Worm (Caenorhabditis elegans) whole organism, young adult: ENCODE results near the gene C55B6.7.

Experiments used
- B0019.2 ChIP-seq: fragments of 200-800 bp; sonication (Bioruptor generic); conservative IDR thresholded peaks from 2 replicates; pipeline ENCODE4 v1.3.6; 2022; ENCODE audit warnings: missing genetic modification reagents, missing genetic modification characterization, missing compliant biosample characterization
- B0336.3 ChIP-seq: fragments of 200-800 bp; sonication (Bioruptor generic); IDR thresholded peaks from 2 replicates; pipeline ENCODE4 v1.3.6; 2022; ENCODE audit warnings: missing genetic modification characterization, missing compliant biosample characterization
- F22D6.2 ChIP-seq: sonication (generic microtip); optimal IDR thresholded peaks from 2 replicates; lab custom pipeline; 2016; ENCODE audit warnings: mild to moderate bottlenecking, missing genetic modification characterization, missing compliant biosample characterization
- F37B4.10 ChIP-seq: fragments of 200-800 bp; sonication (Bioruptor generic); IDR thresholded peaks from 2 replicates; pipeline ENCODE4 v1.3.6; 2022; ENCODE audit warnings: missing genetic modification characterization, missing compliant biosample characterization
- F55B11.4 ChIP-seq: sonication (generic microtip); optimal IDR thresholded peaks from 2 replicates; lab custom pipeline; 2016; ENCODE audit warnings: missing compliant biosample characterization, missing genetic modification characterization, borderline replicate concordance; ENCODE audit not compliant: insufficient read depth
- F57A8.1 ChIP-seq: fragments of 200-800 bp; sonication (Bioruptor generic); optimal IDR thresholded peaks from 2 replicates; lab custom pipeline; 2018; ENCODE audit warnings: mild to moderate bottlenecking, missing genetic modification characterization, moderate library complexity, missing compliant biosample characterization
- F57C9.4 ChIP-seq: sonication (generic microtip); optimal IDR thresholded peaks from 2 replicates; lab custom pipeline; 2017; ENCODE audit warnings: mild to moderate bottlenecking, missing genetic modification characterization, missing compliant biosample characterization
- K11D2.4 ChIP-seq: fragments of 200-800 bp; sonication (Bioruptor generic); IDR thresholded peaks from 2 replicates; pipeline ENCODE4 v1.3.6; 2022; ENCODE audit warnings: missing genetic modification reagents, missing genetic modification characterization, missing compliant biosample characterization
- K12H6.12 ChIP-seq: fragments of 200-800 bp; sonication (Bioruptor generic); optimal IDR thresholded peaks from 2 replicates; lab custom pipeline; 2018; ENCODE audit warnings: mild to moderate bottlenecking, missing genetic modification characterization, missing compliant biosample characterization
- T26A5.8 ChIP-seq: sonication (generic microtip); optimal IDR thresholded peaks from 2 replicates; lab custom pipeline; 2016; ENCODE audit warnings: missing genetic modification characterization, missing compliant biosample characterization
- Y53G8AR.9 ChIP-seq: fragments of 200-800 bp; sonication (Bioruptor generic); conservative IDR thresholded peaks from 2 replicates; pipeline ENCODE4 v1.3.6; 2022; ENCODE audit warnings: missing genetic modification reagents, missing genetic modification characterization, missing compliant biosample characterization
- cebp-1 ChIP-seq, 2 experiments: fragments of 200-800 bp in 1 of 2; sonication (Bioruptor generic) in 1 of 2; sonication (generic microtip) in 1 of 2; IDR thresholded peaks in 1 of 2; optimal IDR thresholded peaks in 1 of 2; 2 replicates each; pipeline versions ENCODE4 v1.3.6 to Lab custom; 2017 to 2022; ENCODE audit warnings: missing compliant biosample characterization in 2 of 2, missing genetic modification characterization in 2 of 2, mild to moderate bottlenecking in 1 of 2, missing genetic modification reagents in 1 of 2, moderate library complexity in 1 of 2
- cebp-2 ChIP-seq: fragments of 200-800 bp; sonication (Bioruptor generic); IDR thresholded peaks from 2 replicates; pipeline ENCODE4 v1.3.6; 2022; ENCODE audit warnings: missing genetic modification characterization, missing compliant biosample characterization
- dox-1 ChIP-seq: fragments of 200-800 bp; sonication (Bioruptor generic); IDR thresholded peaks from 2 replicates; pipeline ENCODE4 v1.3.6; 2022; ENCODE audit warnings: missing genetic modification reagents, missing genetic modification characterization, missing compliant biosample characterization
- dpff-1 ChIP-seq: sonication (generic microtip); optimal IDR thresholded peaks from 2 replicates; lab custom pipeline; 2017; ENCODE audit warnings: mild to moderate bottlenecking, missing genetic modification characterization, missing compliant biosample characterization
- egrh-3 ChIP-seq: fragments of 200-800 bp; sonication (Bioruptor generic); IDR thresholded peaks from 2 replicates; pipeline ENCODE4 v1.3.6; 2022; ENCODE audit warnings: missing genetic modification reagents, missing genetic modification characterization, missing compliant biosample characterization
- let-607 ChIP-seq, 2 experiments: fragments of 200-800 bp in 1 of 2; sonication (Bioruptor generic) in 1 of 2; sonication (generic microtip) in 1 of 2; optimal IDR thresholded peaks; 2 replicates each; lab custom pipeline; 2016 to 2018; ENCODE audit warnings: mild to moderate bottlenecking in 2 of 2, missing compliant biosample characterization in 2 of 2, missing genetic modification characterization in 2 of 2, moderate library complexity in 2 of 2, missing genotype in 1 of 2
- lin-35 ChIP-seq, 3 experiments: fragments of 150-350 bp in 2 of 3; sonication (generic microtip) in 1 of 3; optimal IDR thresholded peaks; 2 replicates each; lab custom pipeline; 2014 to 2018; ENCODE audit warnings: missing biosample characterization in 3 of 3, missing genetic modification characterization in 3 of 3, missing genetic modification reagents in 3 of 3
- lin-40 ChIP-seq: sonication (generic microtip); optimal IDR thresholded peaks from 2 replicates; lab custom pipeline; 2016; ENCODE audit warnings: missing genetic modification characterization, mild to moderate bottlenecking, missing compliant biosample characterization, missing genotype, missing genetic modification reagents
- madf-10 ChIP-seq: sonication (generic microtip); optimal IDR thresholded peaks from 2 replicates; lab custom pipeline; 2016; ENCODE audit warnings: mild to moderate bottlenecking, missing genetic modification characterization, missing compliant biosample characterization
- madf-3 ChIP-seq: fragments of 200-800 bp; sonication (Bioruptor generic); IDR thresholded peaks from 2 replicates; pipeline ENCODE4 v1.3.6; 2022; ENCODE audit warnings: missing genetic modification reagents, missing genetic modification characterization, missing compliant biosample characterization
- madf-8 ChIP-seq: fragments of 200-800 bp; sonication (Bioruptor generic); conservative IDR thresholded peaks from 2 replicates; pipeline ENCODE4 v1.3.6; 2022; ENCODE audit warnings: missing genetic modification reagents, missing genetic modification characterization, missing compliant biosample characterization
- mcd-1 ChIP-seq: fragments of 200-800 bp; sonication (Bioruptor generic); IDR thresholded peaks from 2 replicates; pipeline ENCODE4 v1.3.6; 2022; ENCODE audit warnings: missing genetic modification reagents, missing genetic modification characterization, missing compliant biosample characterization
- mel-28 ChIP-seq: sonication (generic microtip); optimal IDR thresholded peaks from 2 replicates; lab custom pipeline; 2016; ENCODE audit warnings: borderline replicate concordance, mild to moderate bottlenecking, missing genetic modification characterization, missing compliant biosample characterization
- nfyb-1 ChIP-seq: fragments of 200-800 bp; sonication (Bioruptor generic); IDR thresholded peaks from 2 replicates; pipeline ENCODE4 v1.3.6; 2022; ENCODE audit warnings: missing genetic modification reagents, missing genetic modification characterization, missing compliant biosample characterization
- nhr-120 ChIP-seq: fragments of 200-800 bp; sonication (Bioruptor generic); IDR thresholded peaks from 2 replicates; pipeline ENCODE4 v1.3.6; 2022; ENCODE audit warnings: missing genetic modification characterization, missing compliant biosample characterization
- nhr-80 ChIP-seq: sonication (generic microtip); optimal IDR thresholded peaks from 2 replicates; lab custom pipeline; 2016; ENCODE audit warnings: missing genetic modification characterization, missing compliant biosample characterization
- rcor-1 ChIP-seq: fragments of 200-800 bp; sonication (Bioruptor generic); IDR thresholded peaks from 2 replicates; pipeline ENCODE4 v1.3.6; 2022; ENCODE audit warnings: missing genetic modification reagents, missing genetic modification characterization, missing compliant biosample characterization
- snpc-1.3 ChIP-seq: sonication (generic microtip); optimal IDR thresholded peaks from 2 replicates; lab custom pipeline; 2017; ENCODE audit warnings: missing genetic modification characterization, mild to moderate bottlenecking, missing compliant biosample characterization, antibody characterized with exemption, moderate library complexity, missing genotype, missing genetic modification reagents; ENCODE audit not compliant: insufficient read depth
- somi-1 ChIP-seq: fragments of 200-800 bp; sonication (Bioruptor generic); optimal IDR thresholded peaks from 2 replicates; lab custom pipeline; 2018; ENCODE audit warnings: mild to moderate bottlenecking, missing genetic modification characterization, missing compliant biosample characterization
- unc-130 ChIP-seq: sonication (generic microtip); optimal IDR thresholded peaks from 2 replicates; lab custom pipeline; 2016; ENCODE audit warnings: missing genetic modification reagents, missing genetic modification characterization, missing compliant biosample characterization
- zfh-2 ChIP-seq: fragments of 200-800 bp; sonication (Bioruptor generic); conservative IDR thresholded peaks from 2 replicates; pipeline ENCODE4 v1.3.6; 2022; ENCODE audit warnings: missing genetic modification reagents, missing genetic modification characterization, missing compliant biosample characterization
- ztf-25 ChIP-seq: fragments of 200-800 bp; sonication (Bioruptor generic); IDR thresholded peaks from 2 replicates; pipeline ENCODE4 v1.3.6; 2022; ENCODE audit warnings: missing genetic modification reagents, missing genetic modification characterization, missing compliant biosample characterization
- ztf-3 ChIP-seq: fragments of 200-800 bp; sonication (Bioruptor generic); optimal IDR thresholded peaks from 2 replicates; lab custom pipeline; 2018; ENCODE audit warnings: mild to moderate bottlenecking, missing genetic modification characterization, missing compliant biosample characterization

Gene C55B6.7

ce11 chrX:7234723-7235203 is 43.0 kb upstream of the C55B6.7 start:
- TF ChIP-seq B0336.3 (peak; percentile 40; the same call in 1 of the 2 replicates), cebp-2 (no peak), madf-3 (GFP tag; lab: Robert Waterston, UW) (0 out of 2 replicates have a peak, but pooled peaks have one; percentile 32), somi-1 (GFP tag; lab: Kevin White, UChicago) (peak; percentile 2), let-607 (tag; optimal IDR thresholded peaks at IDR 0.05; lab: Kevin White, UChicago) (peak in 1 of 2 experiments; percentile 18), T26A5.8 (tag; lab: Kevin White, UChicago) (no peak), cebp-1 (GFP tag; IDR thresholded peaks at IDR 0.05; lab: Robert Waterston, UW) (no peak), cebp-1 (tag; optimal IDR thresholded peaks at IDR 0.05; lab: Kevin White, UChicago) (peak; percentile 69), dox-1 (GFP tag; lab: Robert Waterston, UW) (peak; percentile 44; the same call in 1 of the 2 replicates), F57C9.4 (no peak), unc-130 (GFP tag; lab: Kevin White, UChicago) (no peak), K11D2.4 (GFP tag; lab: Robert Waterston, UW) (0 out of 2 replicates have a peak, but pooled peaks have one; percentile 29), madf-10 (tag; lab: Kevin White, UChicago) (peak; percentile 48), lin-40 (peak; percentile 38), dpff-1 (no peak), Y53G8AR.9 (GFP tag; lab: Robert Waterston, UW) (no peak), lin-35 (GFP tag; optimal IDR thresholded peaks at IDR 0.05; lab: Kevin White, UChicago) (peak in 1 of 3 experiments; percentile 26), zfh-2 (GFP tag; lab: Robert Waterston, UW) (peak; percentile 93), K12H6.12 (tag; lab: Kevin White, UChicago) (peak; percentile 86), nhr-80 (tag; lab: Kevin White, UChicago) (peak; percentile 84), nhr-120 (GFP tag; lab: Robert Waterston, UW) (0 out of 2 replicates have a peak, but pooled peaks have one; percentile 10)

ce11 chrX:7234074-7234453 is 42.3 kb upstream of the C55B6.7 start:
- TF ChIP-seq egrh-3 (GFP tag; lab: Robert Waterston, UW), result no peak
- no peak for TF ChIP-seq mel-28 (tag; lab: Kevin White, UChicago)
- no peak for TF ChIP-seq F22D6.2 (tag; lab: Kevin White, UChicago)
- no peak for TF ChIP-seq ztf-25 (GFP tag; lab: Robert Waterston, UW)
- no peak for TF ChIP-seq rcor-1 (GFP tag; lab: Robert Waterston, UW)
- TF ChIP-seq B0019.2 (GFP tag; lab: Robert Waterston, UW), result no peak
- no peak for TF ChIP-seq F37B4.10 (GFP tag; lab: Robert Waterston, UW)
- TF ChIP-seq madf-8 (GFP tag; lab: Robert Waterston, UW), result no peak
- TF ChIP-seq F55B11.4 (tag; lab: Kevin White, UChicago), result no peak
- no peak for TF ChIP-seq snpc-1.3 (tag; lab: Kevin White, UChicago)
- TF ChIP-seq F57A8.1 (GFP tag; lab: Kevin White, UChicago), result no peak
- no peak for TF ChIP-seq unc-130 (GFP tag; lab: Kevin White, UChicago)
- TF ChIP-seq somi-1 (GFP tag; lab: Kevin White, UChicago), result no peak

- no peak for TF ChIP-seq ztf-3 (GFP tag; lab: Kevin White, UChicago)
- TF ChIP-seq Y53G8AR.9 (GFP tag; lab: Robert Waterston, UW), result 0 out of 2 replicates have a peak, but pooled peaks have one; percentile 42
- TF ChIP-seq let-607 (tag; optimal IDR thresholded peaks at IDR 0.05; lab: Kevin White, UChicago), result peak in 1 of 2 experiments; percentile 21
- peak; percentile 70 for TF ChIP-seq nhr-80 (tag; lab: Kevin White, UChicago)
- no peak for TF ChIP-seq mcd-1
- TF ChIP-seq nfyb-1 (GFP tag; lab: Robert Waterston, UW), result 0 out of 2 replicates have a peak, but pooled peaks have one; percentile 40
- TF ChIP-seq, all 124 proteins: peak for 4
Measured at ce11 chrX:7233127-7234073, 41.6 kb upstream of the C55B6.7 start.
